In the genomic region with DNA sequence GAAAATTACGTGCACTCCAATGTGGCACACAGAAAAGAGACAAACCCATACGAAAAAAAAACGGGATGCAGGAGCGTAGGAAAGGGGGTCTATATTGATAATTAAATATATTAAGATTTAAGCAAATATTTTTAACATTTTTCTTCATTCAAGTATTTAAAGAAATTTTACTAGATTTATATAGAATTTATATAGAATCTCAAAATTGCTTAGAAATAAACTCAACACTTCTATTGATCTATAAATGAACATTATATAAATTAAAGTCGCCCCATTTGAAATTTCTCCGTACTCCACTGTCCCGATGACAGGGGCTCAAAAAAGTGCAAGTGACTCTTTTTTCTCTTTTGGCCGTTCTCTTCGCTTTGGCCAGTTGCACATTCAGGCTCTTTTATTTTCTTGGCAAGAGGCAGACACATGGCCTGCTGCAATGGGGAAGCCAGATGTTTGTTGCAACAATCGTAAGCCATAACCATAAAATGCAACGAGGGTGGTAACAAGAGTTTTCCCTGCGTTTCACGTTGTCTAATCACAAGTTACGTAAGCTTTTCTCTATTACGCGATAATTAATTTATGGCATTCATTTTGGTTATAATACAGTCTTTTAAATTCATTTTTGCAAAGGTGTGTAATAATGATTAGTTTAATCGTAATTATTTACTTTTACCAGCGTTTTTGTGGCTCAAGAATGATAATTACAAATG, we compare ENCODE assay signal across 4 fruit fly cellular contexts.
TF ChIP-seq lines count a peak whose summit lies in the region.

No protein-coding gene starts in this region.

TF ChIP-seq in whole organism, embryonic, 481 proteins besides CTCF, POLR2A, EP300 and RAD21 (continued from another document and continues in another):
- TF ChIP-seq CG10366 (GFP tag; IDR thresholded peaks at IDR 0.05; lab: Robert Waterston, UW) (no peak), luna (GFP tag; optimal IDR thresholded peaks at IDR 0.05; lab: Kevin White, UChicago) (no peak), CG3407 (GFP tag; optimal IDR thresholded peaks at IDR 0.05; lab: Kevin White, UChicago) (peak; percentile 6), Hr3 (GFP tag; optimal IDR thresholded peaks at IDR 0.05; lab: Kevin White, UChicago) (peak; percentile 24), sens (GFP tag; lab: Kevin White, UChicago) (peak; percentile 75), Usf (GFP tag; optimal IDR thresholded peaks at IDR 0.05; lab: Kevin White, UChicago) (no peak), Drgx (GFP tag; IDR thresholded peaks at IDR 0.05; lab: Robert Waterston, UW) (peak; percentile 94), trem (tag; optimal IDR thresholded peaks at IDR 0.05; lab: Kevin White, UChicago) (peak; percentile 23), CG6254 (GFP tag; optimal IDR thresholded peaks at IDR 0.05; lab: Kevin White, UChicago) (peak; percentile 69), HHEX (GFP tag; optimal IDR thresholded peaks at IDR 0.05; lab: Kevin White, UChicago) (no peak), CG8944 (GFP tag; optimal IDR thresholded peaks at IDR 0.05; lab: Kevin White, UChicago) (no peak), salm (tag; optimal IDR thresholded peaks at IDR 0.05; lab: Kevin White, UChicago) (peak; percentile 4), wor (GFP tag; IDR thresholded peaks at IDR 0.05; lab: Robert Waterston, UW) (no peak), Hsf (GFP tag; optimal IDR thresholded peaks at IDR 0.05; lab: Kevin White, UChicago) (no peak), CG33557 (GFP tag; optimal IDR thresholded peaks at IDR 0.05; lab: Kevin White, UChicago) (peak; percentile 78), kni (GFP tag; optimal IDR thresholded peaks at IDR 0.05; lab: Kevin White, UChicago) (no peak), ranshi (GFP tag; IDR thresholded peaks at IDR 0.05; lab: Robert Waterston, UW) (no peak), slou (GFP tag; optimal IDR thresholded peaks at IDR 0.05; lab: Kevin White, UChicago) (no peak), unc-4 (GFP tag; IDR thresholded peaks at IDR 0.05; lab: Robert Waterston, UW; ENCODE audit: partially characterized antibody) (no peak), CG3163 (GFP tag; optimal IDR thresholded peaks at IDR 0.05; lab: Kevin White, UChicago) (peak; percentile 71), lola (GFP tag; optimal IDR thresholded peaks at IDR 0.05; lab: Kevin White, UChicago) (peak in 1 of 3 experiments; percentile 74), dmrt11E (tag; optimal IDR thresholded peaks at IDR 0.05; lab: Kevin White, UChicago) (peak; percentile 83), CG4360 (GFP tag; IDR thresholded peaks at IDR 0.05; lab: Robert Waterston, UW) (no peak), p53 (GFP tag; optimal IDR thresholded peaks at IDR 0.05; lab: Kevin White, UChicago) (no peak), oc (tag; optimal IDR thresholded peaks at IDR 0.05; lab: Kevin White, UChicago) (no peak), ro (GFP tag; IDR thresholded peaks at IDR 0.05; lab: Robert Waterston, UW) (no peak; the same call in 1 of the 2 replicates), chif (GFP tag; optimal IDR thresholded peaks at IDR 0.05; lab: Kevin White, UChicago) (no peak), Dip3 (GFP tag; optimal IDR thresholded peaks at IDR 0.05; lab: Kevin White, UChicago) (no peak), stwl (tag; optimal IDR thresholded peaks at IDR 0.05; lab: Kevin White, UChicago) (no peak), CG17361 (GFP tag; IDR thresholded peaks at IDR 0.05; lab: Robert Waterston, UW) (peak; percentile 63), CG12104 (GFP tag; optimal IDR thresholded peaks at IDR 0.05; lab: Kevin White, UChicago) (no peak), sima (GFP tag; optimal IDR thresholded peaks at IDR 0.05; lab: Kevin White, UChicago) (no peak)

TF ChIP-seq in whole organism, prepupa, 60 proteins besides CTCF, POLR2A, EP300 and RAD21 (continued from another document and continues in another):
- peak; percentile 49 for TF ChIP-seq fd85E (GFP tag; optimal IDR thresholded peaks at IDR 0.05; lab: Kevin White, UChicago)
- peak; percentile 94 for TF ChIP-seq Gug (GFP tag; IDR thresholded peaks at IDR 0.05; lab: Robert Waterston, UW)
- peak; percentile 98 for TF ChIP-seq CG15336 (GFP tag; IDR thresholded peaks at IDR 0.05; lab: Robert Waterston, UW)
- peak; percentile 91 for TF ChIP-seq dsx (GFP tag; optimal IDR thresholded peaks at IDR 0.05; lab: Kevin White, UChicago; ENCODE audit: poor library complexity, severe bottlenecking)
- TF ChIP-seq CG8319 (GFP tag; optimal IDR thresholded peaks at IDR 0.05; lab: Kevin White, UChicago) = peak; percentile 64
- TF ChIP-seq CG7368 (GFP tag; optimal IDR thresholded peaks at IDR 0.05; lab: Kevin White, UChicago) = peak; percentile 84
- TF ChIP-seq CG6808 (GFP tag; optimal IDR thresholded peaks at IDR 0.05; lab: Kevin White, UChicago) = peak; percentile 90
- peak; percentile 99 for TF ChIP-seq CG8119 (GFP tag; IDR thresholded peaks at IDR 0.05; lab: Robert Waterston, UW)
- peak; percentile 69 for TF ChIP-seq CG6854 (GFP tag; optimal IDR thresholded peaks at IDR 0.05; lab: Kevin White, UChicago)
- peak; percentile 95 for TF ChIP-seq achi (GFP tag; optimal IDR thresholded peaks at IDR 0.05; lab: Kevin White, UChicago)
- peak; percentile 93 for TF ChIP-seq acj6 (GFP tag; optimal IDR thresholded peaks at IDR 0.05; lab: Kevin White, UChicago)
- peak; percentile 66 for TF ChIP-seq Sox15 (GFP tag; optimal IDR thresholded peaks at IDR 0.05; lab: Kevin White, UChicago)
- TF ChIP-seq CG16779 (tag; optimal IDR thresholded peaks at IDR 0.05; lab: Kevin White, UChicago) = peak; percentile 91
- TF ChIP-seq lz (GFP tag; optimal IDR thresholded peaks at IDR 0.05; lab: Kevin White, UChicago) = peak; percentile 66
- TF ChIP-seq CG3919 (GFP tag; optimal IDR thresholded peaks at IDR 0.05; lab: Kevin White, UChicago) = peak; percentile 93
- peak; percentile 82 for TF ChIP-seq Sox14 (GFP tag; optimal IDR thresholded peaks at IDR 0.05; lab: Kevin White, UChicago)
- peak; percentile 91 for TF ChIP-seq CG6163 (GFP tag; IDR thresholded peaks at IDR 0.05; lab: Robert Waterston, UW)
- no peak for TF ChIP-seq fkh (GFP tag; optimal IDR thresholded peaks at IDR 0.05; lab: Kevin White, UChicago)
- TF ChIP-seq Ets96B (tag; optimal IDR thresholded peaks at IDR 0.05; lab: Kevin White, UChicago) = peak; percentile 91
- TF ChIP-seq esn (GFP tag; optimal IDR thresholded peaks at IDR 0.05; lab: Kevin White, UChicago) = peak; percentile 87
- TF ChIP-seq CG9139 (GFP tag; optimal IDR thresholded peaks at IDR 0.05; lab: Kevin White, UChicago) = peak; percentile 85
- TF ChIP-seq CG11294 (GFP tag; IDR thresholded peaks at IDR 0.05; lab: Robert Waterston, UW) = peak; percentile 87
- TF ChIP-seq CG31627 (GFP tag; optimal IDR thresholded peaks at IDR 0.05; lab: Kevin White, UChicago) = peak; percentile 36
- TF ChIP-seq CG10669 (GFP tag; optimal IDR thresholded peaks at IDR 0.05; lab: Kevin White, UChicago) = peak; percentile 85
- peak; percentile 84 for TF ChIP-seq pdm3 (GFP tag; optimal IDR thresholded peaks at IDR 0.05; lab: Kevin White, UChicago)
- peak; percentile 67 for TF ChIP-seq CG1621 (tag; optimal IDR thresholded peaks at IDR 0.05; lab: Kevin White, UChicago)
- TF ChIP-seq CG3032 (tag; optimal IDR thresholded peaks at IDR 0.05; lab: Kevin White, UChicago) = peak; percentile 94
- peak; percentile 83 for TF ChIP-seq Sox102F (GFP tag; optimal IDR thresholded peaks at IDR 0.05; lab: Kevin White, UChicago)
- peak; percentile 97 for TF ChIP-seq Eip78C (GFP tag; lab: Kevin White, UChicago)
- TF ChIP-seq CG10631 (GFP tag; optimal IDR thresholded peaks at IDR 0.05; lab: Kevin White, UChicago) = peak; percentile 94
- peak; percentile 100 for TF ChIP-seq CG32006 (GFP tag; optimal IDR thresholded peaks at IDR 0.05; lab: Kevin White, UChicago)
- peak; percentile 90 for TF ChIP-seq CG34406 (GFP tag; optimal IDR thresholded peaks at IDR 0.05; lab: Kevin White, UChicago)

TF ChIP-seq in whole organism, pupa, 21 proteins besides CTCF, POLR2A, EP300 and RAD21 (continued from another document):
- TF ChIP-seq CG4496 (GFP tag; IDR thresholded peaks at IDR 0.05; lab: Robert Waterston, UW) (peak; percentile 93), CG34367 (tag; optimal IDR thresholded peaks at IDR 0.05; lab: Kevin White, UChicago) (peak; percentile 84)

TF ChIP-seq in whole organism, wandering third instar larva, 38 proteins besides CTCF, POLR2A, EP300 and RAD21 (continued from another document):
- TF ChIP-seq fru (GFP tag; optimal IDR thresholded peaks at IDR 0.05; lab: Kevin White, UChicago) = peak; percentile 81
- peak; percentile 66 for TF ChIP-seq dmrt93B (GFP tag; optimal IDR thresholded peaks at IDR 0.05; lab: Kevin White, UChicago)
- TF ChIP-seq dl (GFP tag; optimal IDR thresholded peaks at IDR 0.05; lab: Kevin White, UChicago; ENCODE audit: insufficient read depth in 1 of 2, partially characterized antibody in 2 of 2) = no peak
- TF ChIP-seq brk (GFP tag; optimal IDR thresholded peaks at IDR 0.05; lab: Kevin White, UChicago) = no peak
- no peak for TF ChIP-seq Vsx2 (GFP tag; optimal IDR thresholded peaks at IDR 0.05; lab: Kevin White, UChicago; ENCODE audit: partially characterized antibody)
- TF ChIP-seq Rel (GFP tag; optimal IDR thresholded peaks at IDR 0.05; lab: Kevin White, UChicago) = no peak
- peak; percentile 66 for TF ChIP-seq Rel (tag; optimal IDR thresholded peaks at IDR 0.05; lab: Kevin White, UChicago)
- peak; percentile 56 for TF ChIP-seq CG9705 (GFP tag; optimal IDR thresholded peaks at IDR 0.05; lab: Kevin White, UChicago)
- no peak for TF ChIP-seq usp (GFP tag; optimal IDR thresholded peaks at IDR 0.05; lab: Kevin White, UChicago)
- TF ChIP-seq HLH106 (tag; optimal IDR thresholded peaks at IDR 0.05; lab: Kevin White, UChicago) = peak; percentile 89
- no peak for TF ChIP-seq lola (GFP tag; optimal IDR thresholded peaks at IDR 0.05; lab: Kevin White, UChicago)
- TF ChIP-seq rgr (GFP tag; optimal IDR thresholded peaks at IDR 0.05; lab: Kevin White, UChicago) = peak; percentile 77
- no peak for TF ChIP-seq Mio (GFP tag; optimal IDR thresholded peaks at IDR 0.05; lab: Kevin White, UChicago)
- TF ChIP-seq sv (GFP tag; optimal IDR thresholded peaks at IDR 0.05; lab: Kevin White, UChicago) = no peak
- peak; percentile 20 for TF ChIP-seq woc (GFP tag; optimal IDR thresholded peaks at IDR 0.05; lab: Kevin White, UChicago)
- TF ChIP-seq pan (optimal IDR thresholded peaks at IDR 0.05; lab: Kevin White, UChicago) = no peak
- no peak for TF ChIP-seq Hnf4 (GFP tag; optimal IDR thresholded peaks at IDR 0.05; lab: Kevin White, UChicago)
- no peak for TF ChIP-seq dsf (GFP tag; optimal IDR thresholded peaks at IDR 0.05; lab: Kevin White, UChicago; ENCODE audit: borderline replicate concordance)
